Worm (Caenorhabditis elegans) whole organism, young adult: ENCODE data around the gene lgc-10.

Experiments used
- B0035.1 ChIP-seq: sonication (generic microtip); optimal IDR thresholded peaks from 2 replicates; lab custom pipeline; 2016; ENCODE audit warnings: missing genetic modification characterization, mild to moderate bottlenecking, missing compliant biosample characterization, missing genotype, missing genetic modification reagents
- F23B12.7 ChIP-seq: sonication (generic microtip); optimal IDR thresholded peaks from 2 replicates; lab custom pipeline; 2017; ENCODE audit warnings: missing genetic modification characterization, mild to moderate bottlenecking, missing compliant biosample characterization, antibody characterized with exemption, moderate library complexity; ENCODE audit not compliant: insufficient read depth
- F39B2.1 ChIP-seq: fragments of 200-800 bp; sonication (Bioruptor generic); IDR thresholded peaks from 2 replicates; pipeline ENCODE4 v1.3.6; 2022; ENCODE audit warnings: missing genetic modification reagents, missing genetic modification characterization, missing compliant biosample characterization
- F49E8.2 ChIP-seq: sonication (generic microtip); optimal IDR thresholded peaks from 3 replicates; lab custom pipeline; 2017; ENCODE audit warnings: missing genetic modification characterization, mild to moderate bottlenecking, missing compliant biosample characterization, antibody characterized with exemption, moderate library complexity; ENCODE audit not compliant: insufficient read depth
- F52B5.7 ChIP-seq: sonication (generic microtip); optimal IDR thresholded peaks from 2 replicates; lab custom pipeline; 2016; ENCODE audit warnings: mild to moderate bottlenecking, missing genetic modification characterization, missing compliant biosample characterization
- T07F8.4 ChIP-seq: sonication (generic microtip); optimal IDR thresholded peaks from 2 replicates; lab custom pipeline; 2016; ENCODE audit warnings: mild to moderate bottlenecking, missing genetic modification characterization, moderate library complexity, missing compliant biosample characterization
- Y56A3A.18 ChIP-seq: fragments of 200-800 bp; sonication (Bioruptor generic); IDR thresholded peaks from 2 replicates; pipeline ENCODE4 v1.3.6; 2022; ENCODE audit warnings: missing genetic modification reagents, missing genetic modification characterization, missing compliant biosample characterization
- ama-1 ChIP-seq, 3 experiments: fragments of 150-350 bp in 1 of 3; sonication (generic microtip) in 2 of 3; optimal IDR thresholded peaks; 2 replicates each; lab custom pipeline; 2014 to 2018; ENCODE audit warnings: missing biosample characterization in 2 of 3, missing genetic modification characterization in 2 of 3, missing genetic modification reagents in 2 of 3
- aptf-3 ChIP-seq: fragments of 200-800 bp; sonication (Bioruptor generic); IDR thresholded peaks from 2 replicates; pipeline ENCODE4 v1.3.6; 2022; ENCODE audit warnings: missing genetic modification characterization, missing compliant biosample characterization
- attf-3 ChIP-seq: fragments of 200-800 bp; sonication (Bioruptor generic); conservative IDR thresholded peaks from 2 replicates; pipeline ENCODE4 v1.3.6; 2022; ENCODE audit warnings: missing genetic modification reagents, missing genetic modification characterization, missing compliant biosample characterization
- attf-5 ChIP-seq: fragments of 200-800 bp; sonication (Bioruptor generic); optimal IDR thresholded peaks from 2 replicates; lab custom pipeline; 2018; ENCODE audit warnings: mild to moderate bottlenecking, missing genetic modification characterization, missing compliant biosample characterization
- cebp-1 ChIP-seq, 2 experiments: fragments of 200-800 bp in 1 of 2; sonication (Bioruptor generic) in 1 of 2; sonication (generic microtip) in 1 of 2; IDR thresholded peaks in 1 of 2; optimal IDR thresholded peaks in 1 of 2; 2 replicates each; pipeline versions ENCODE4 v1.3.6 to Lab custom; 2017 to 2022; ENCODE audit warnings: missing compliant biosample characterization in 2 of 2, missing genetic modification characterization in 2 of 2, mild to moderate bottlenecking in 1 of 2, missing genetic modification reagents in 1 of 2, moderate library complexity in 1 of 2
- ceh-100 ChIP-seq: fragments of 200-800 bp; sonication (Bioruptor generic); IDR thresholded peaks from 2 replicates; pipeline ENCODE4 v1.3.6; 2022; ENCODE audit warnings: missing genetic modification reagents, missing genetic modification characterization, missing compliant biosample characterization
- ceh-27 ChIP-seq: fragments of 200-800 bp; sonication (Bioruptor generic); optimal IDR thresholded peaks from 2 replicates; lab custom pipeline; 2018; ENCODE audit warnings: mild to moderate bottlenecking, missing genetic modification characterization, moderate library complexity, missing compliant biosample characterization
- ceh-91 ChIP-seq: fragments of 200-800 bp; sonication (Bioruptor generic); IDR thresholded peaks from 2 replicates; pipeline ENCODE4 v1.3.6; 2022; ENCODE audit warnings: missing genetic modification reagents, missing genetic modification characterization, missing compliant biosample characterization
- die-1 ChIP-seq: sonication (generic microtip); optimal IDR thresholded peaks from 2 replicates; lab custom pipeline; 2016; ENCODE audit warnings: missing genotype, mild to moderate bottlenecking, missing genetic modification characterization, missing compliant biosample characterization
- egl-44 ChIP-seq: fragments of 200-800 bp; sonication (Bioruptor generic); IDR thresholded peaks from 2 replicates; pipeline ENCODE4 v1.3.6; 2022; ENCODE audit warnings: missing genetic modification reagents, missing genetic modification characterization, missing compliant biosample characterization
- ets-4 ChIP-seq: fragments of 200-800 bp; sonication (Bioruptor generic); optimal IDR thresholded peaks from 2 replicates; lab custom pipeline; 2018; ENCODE audit warnings: mild to moderate bottlenecking, missing genetic modification characterization, missing compliant biosample characterization
- fkh-3 ChIP-seq: sonication (generic microtip); optimal IDR thresholded peaks from 2 replicates; lab custom pipeline; 2016; ENCODE audit warnings: mild to moderate bottlenecking, missing genetic modification characterization, missing compliant biosample characterization
- hmg-20 ChIP-seq: fragments of 200-800 bp; sonication (Bioruptor generic); IDR thresholded peaks from 2 replicates; pipeline ENCODE4 v1.3.6; 2022; ENCODE audit warnings: missing genetic modification reagents, missing genetic modification characterization, missing compliant biosample characterization
- hrde-1 ChIP-seq: sonication (generic microtip); optimal IDR thresholded peaks from 2 replicates; lab custom pipeline; 2016; ENCODE audit warnings: missing genetic modification characterization, mild to moderate bottlenecking, missing compliant biosample characterization, moderate library complexity, missing genotype, missing genetic modification reagents, borderline replicate concordance
- hsf-1 ChIP-seq: fragments of 200-800 bp; sonication (Bioruptor generic); IDR thresholded peaks from 2 replicates; pipeline ENCODE4 v1.3.6; 2022; ENCODE audit warnings: missing genetic modification reagents, missing genetic modification characterization, missing compliant biosample characterization
- let-607 ChIP-seq, 2 experiments: fragments of 200-800 bp in 1 of 2; sonication (Bioruptor generic) in 1 of 2; sonication (generic microtip) in 1 of 2; optimal IDR thresholded peaks; 2 replicates each; lab custom pipeline; 2016 to 2018; ENCODE audit warnings: mild to moderate bottlenecking in 2 of 2, missing compliant biosample characterization in 2 of 2, missing genetic modification characterization in 2 of 2, moderate library complexity in 2 of 2, missing genotype in 1 of 2
- lir-1 ChIP-seq: fragments of 200-800 bp; sonication (Bioruptor generic); conservative IDR thresholded peaks from 2 replicates; pipeline ENCODE4 v1.3.6; 2022; ENCODE audit warnings: missing genetic modification reagents, missing genetic modification characterization, missing compliant biosample characterization
- madf-6 ChIP-seq: fragments of 200-800 bp; sonication (Bioruptor generic); IDR thresholded peaks from 2 replicates; pipeline ENCODE4 v1.3.6; 2022; ENCODE audit warnings: missing genetic modification reagents, missing genetic modification characterization, missing compliant biosample characterization
- mcd-1 ChIP-seq: fragments of 200-800 bp; sonication (Bioruptor generic); IDR thresholded peaks from 2 replicates; pipeline ENCODE4 v1.3.6; 2022; ENCODE audit warnings: missing genetic modification reagents, missing genetic modification characterization, missing compliant biosample characterization
- nfya-1 ChIP-seq: sonication (generic microtip); optimal IDR thresholded peaks from 2 replicates; lab custom pipeline; 2017; ENCODE audit warnings: antibody characterized with exemption, missing compliant biosample characterization, missing genetic modification characterization, borderline replicate concordance; ENCODE audit not compliant: insufficient read depth
- nfya-2 ChIP-seq: fragments of 200-800 bp; sonication (Bioruptor generic); IDR thresholded peaks from 2 replicates; pipeline ENCODE4 v1.3.6; 2022; ENCODE audit warnings: missing genetic modification reagents, missing genetic modification characterization, missing compliant biosample characterization
- nfyb-1 ChIP-seq: fragments of 200-800 bp; sonication (Bioruptor generic); IDR thresholded peaks from 2 replicates; pipeline ENCODE4 v1.3.6; 2022; ENCODE audit warnings: missing genetic modification reagents, missing genetic modification characterization, missing compliant biosample characterization
- nhr-120 ChIP-seq: fragments of 200-800 bp; sonication (Bioruptor generic); IDR thresholded peaks from 2 replicates; pipeline ENCODE4 v1.3.6; 2022; ENCODE audit warnings: missing genetic modification characterization, missing compliant biosample characterization
- nhr-179 ChIP-seq: sonication (generic microtip); optimal IDR thresholded peaks from 2 replicates; lab custom pipeline; 2016; ENCODE audit warnings: mild to moderate bottlenecking, missing genetic modification characterization, missing compliant biosample characterization
- nhr-90 ChIP-seq: sonication (generic microtip); optimal IDR thresholded peaks from 2 replicates; lab custom pipeline; 2016; ENCODE audit warnings: missing genotype, mild to moderate bottlenecking, missing genetic modification characterization, missing compliant biosample characterization
- rpc-1 ChIP-seq, 2 experiments: fragments of 150-350 bp in 1 of 2; sonication (generic microtip) in 1 of 2; optimal IDR thresholded peaks; 2 replicates each; lab custom pipeline; 2014 to 2018; ENCODE audit warnings: missing biosample characterization in 1 of 2, missing genetic modification characterization in 1 of 2, missing genetic modification reagents in 1 of 2, missing genotype in 1 of 2
- snpc-1.1 ChIP-seq: sonication (generic microtip); optimal IDR thresholded peaks from 2 replicates; lab custom pipeline; 2017; ENCODE audit warnings: missing genetic modification characterization, mild to moderate bottlenecking, missing compliant biosample characterization, antibody characterized with exemption, moderate library complexity, missing genotype, missing genetic modification reagents; ENCODE audit not compliant: insufficient read depth
- somi-1 ChIP-seq: fragments of 200-800 bp; sonication (Bioruptor generic); optimal IDR thresholded peaks from 2 replicates; lab custom pipeline; 2018; ENCODE audit warnings: mild to moderate bottlenecking, missing genetic modification characterization, missing compliant biosample characterization
- sptf-2 ChIP-seq: fragments of 200-800 bp; sonication (Bioruptor generic); optimal IDR thresholded peaks from 2 replicates; lab custom pipeline; 2018; ENCODE audit warnings: mild to moderate bottlenecking, missing genetic modification characterization, missing compliant biosample characterization
- tbp1 ChIP-seq: fragments of 200-800 bp; sonication (Bioruptor generic); optimal IDR thresholded peaks from 2 replicates; lab custom pipeline; 2018; ENCODE audit warnings: mild to moderate bottlenecking, missing genetic modification characterization, missing compliant biosample characterization
- tbx-9 ChIP-seq: sonication (generic microtip); optimal IDR thresholded peaks from 2 replicates; lab custom pipeline; 2016; ENCODE audit warnings: borderline replicate concordance, missing genetic modification characterization, inconsistent platforms, missing compliant biosample characterization
- tlf-1 ChIP-seq: fragments of 200-800 bp; sonication (Bioruptor generic); optimal IDR thresholded peaks from 2 replicates; lab custom pipeline; 2018; ENCODE audit warnings: mild to moderate bottlenecking, missing genetic modification characterization, missing compliant biosample characterization
- xnd-1 ChIP-seq: sonication (generic microtip); optimal IDR thresholded peaks from 2 replicates; lab custom pipeline; 2016; ENCODE audit warnings: missing genotype, missing genetic modification reagents, missing genetic modification characterization, missing compliant biosample characterization
- zim-3 ChIP-seq: sonication (generic microtip); optimal IDR thresholded peaks from 2 replicates; lab custom pipeline; 2017; ENCODE audit warnings: mild to moderate bottlenecking, missing genetic modification characterization, moderate library complexity, missing compliant biosample characterization
- ztf-25 ChIP-seq: fragments of 200-800 bp; sonication (Bioruptor generic); IDR thresholded peaks from 2 replicates; pipeline ENCODE4 v1.3.6; 2022; ENCODE audit warnings: missing genetic modification reagents, missing genetic modification characterization, missing compliant biosample characterization
- ztf-26 ChIP-seq: sonication (generic microtip); optimal IDR thresholded peaks from 2 replicates; lab custom pipeline; 2017; ENCODE audit warnings: missing genetic modification characterization, missing compliant biosample characterization
- ztf-3 ChIP-seq: fragments of 200-800 bp; sonication (Bioruptor generic); optimal IDR thresholded peaks from 2 replicates; lab custom pipeline; 2018; ENCODE audit warnings: mild to moderate bottlenecking, missing genetic modification characterization, missing compliant biosample characterization
- ztf-6 ChIP-seq: fragments of 200-800 bp; sonication (Bioruptor generic); IDR thresholded peaks from 2 replicates; pipeline ENCODE4 v1.3.6; 2022; ENCODE audit warnings: missing genetic modification reagents, missing genetic modification characterization, missing compliant biosample characterization

lgc-10 gene

DNA sequence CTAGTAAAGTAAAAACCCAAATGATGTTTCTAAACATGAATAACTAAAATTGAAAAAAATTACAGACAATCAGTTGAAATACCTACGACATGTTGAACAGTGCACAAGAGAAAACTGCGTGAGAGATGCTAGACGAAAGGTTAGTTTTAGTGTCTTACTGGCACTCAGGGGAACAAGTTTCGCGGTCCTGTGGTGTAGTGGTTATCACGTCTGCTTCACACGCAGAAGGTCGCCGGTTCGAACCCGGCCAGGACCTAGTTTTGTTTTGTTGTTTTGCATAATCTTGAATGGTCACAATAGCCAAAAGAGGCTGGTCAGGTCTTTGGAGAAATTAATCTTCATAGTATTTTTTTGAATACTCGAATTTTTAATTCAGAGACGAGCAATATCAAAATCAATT, 23.6 kb upstream of the lgc-10 start (continued):
- peak; percentile 44; the same call in 1 of the 2 replicates for TF ChIP-seq hsf-1 (GFP tag; lab: Robert Waterston, UW)
- peak; percentile 71 for TF ChIP-seq rpc-1 (optimal IDR thresholded peaks at IDR 0.05; lab: Kevin White, UChicago)
- peak; percentile 88 for TF ChIP-seq rpc-1 (tag; optimal IDR thresholded peaks at IDR 0.05; lab: Kevin White, UChicago)
- TF ChIP-seq somi-1 (GFP tag; lab: Kevin White, UChicago) = peak; percentile 49
- peak; percentile 61 for TF ChIP-seq attf-5
- peak; percentile 75 for TF ChIP-seq nhr-90 (tag; lab: Kevin White, UChicago)
- peak; percentile 27 for TF ChIP-seq hrde-1 (tag; lab: Kevin White, UChicago)
- no peak for TF ChIP-seq nhr-120 (GFP tag; lab: Robert Waterston, UW)
- peak; percentile 36 for TF ChIP-seq B0035.1 (tag; lab: Kevin White, UChicago)
- 0 out of 2 replicates have a peak, but pooled peaks have one; percentile 31 for TF ChIP-seq ceh-100 (GFP tag; lab: Robert Waterston, UW)
- TF ChIP-seq nfya-2 (GFP tag; lab: Robert Waterston, UW) = no peak
- TF ChIP-seq nhr-179 (tag; lab: Kevin White, UChicago) = no peak
- TF ChIP-seq F39B2.1 (GFP tag; lab: Robert Waterston, UW) = 0 out of 2 replicates have a peak, but pooled peaks have one; percentile 57
- TF ChIP-seq T07F8.4 (tag; lab: Kevin White, UChicago) = peak; percentile 45
- no peak for TF ChIP-seq tbx-9
- TF ChIP-seq ztf-25 (GFP tag; lab: Robert Waterston, UW) = no peak
- TF ChIP-seq fkh-3 (tag; lab: Kevin White, UChicago) = no peak
- TF ChIP-seq ztf-26 (tag; lab: Kevin White, UChicago) = peak; percentile 57
- TF ChIP-seq hmg-20 (GFP tag; lab: Robert Waterston, UW) = 0 out of 2 replicates have a peak, but pooled peaks have one; percentile 45
- no peak; the same call in 1 of the 2 replicates for TF ChIP-seq ztf-6 (GFP tag; lab: Robert Waterston, UW)
- peak; percentile 73 for TF ChIP-seq zim-3 (tag; lab: Kevin White, UChicago)
- peak; percentile 2 for TF ChIP-seq tlf-1 (GFP tag; lab: Kevin White, UChicago)
- no peak for TF ChIP-seq lir-1 (GFP tag; lab: Robert Waterston, UW)
- 0 out of 2 replicates have a peak, but pooled peaks have one; percentile 47 for TF ChIP-seq attf-3 (GFP tag; lab: Robert Waterston, UW)
- no peak for TF ChIP-seq madf-6 (GFP tag; lab: Robert Waterston, UW)
- TF ChIP-seq Y56A3A.18 = peak; percentile 63
- no peak for TF ChIP-seq xnd-1 (tag; lab: Kevin White, UChicago)
- peak; percentile 62 for TF ChIP-seq mcd-1 (GFP tag; lab: Robert Waterston, UW)
- TF ChIP-seq let-607 (tag; optimal IDR thresholded peaks at IDR 0.05; lab: Kevin White, UChicago) = peak in 1 of 2 experiments; percentile 20
- TF ChIP-seq ets-4 (GFP tag; lab: Kevin White, UChicago) = no peak
- peak; percentile 54 for TF ChIP-seq F49E8.2 (tag; lab: Kevin White, UChicago)
- TF ChIP-seq ama-1 (optimal IDR thresholded peaks at IDR 0.05; lab: Kevin White, UChicago) = no peak
- peak in 1 of 2 experiments; percentile 51 for TF ChIP-seq ama-1 (GFP tag; optimal IDR thresholded peaks at IDR 0.05; lab: Kevin White, UChicago)
- peak; percentile 67 for TF ChIP-seq F23B12.7 (tag; lab: Kevin White, UChicago)
- no peak for TF ChIP-seq F52B5.7 (tag; lab: Kevin White, UChicago)
- no peak for TF ChIP-seq nfya-1 (tag; lab: Kevin White, UChicago)
- peak; percentile 96 for TF ChIP-seq tbp1 (GFP tag; lab: Kevin White, UChicago)
- no peak for TF ChIP-seq cebp-1 (GFP tag; IDR thresholded peaks at IDR 0.05; lab: Robert Waterston, UW)
- peak; percentile 64 for TF ChIP-seq cebp-1 (tag; optimal IDR thresholded peaks at IDR 0.05; lab: Kevin White, UChicago)
- TF ChIP-seq aptf-3 (GFP tag; lab: Robert Waterston, UW) = no peak
- TF ChIP-seq ceh-27 (GFP tag; lab: Kevin White, UChicago) = peak; percentile 60
- peak; percentile 42 for TF ChIP-seq snpc-1.1
- peak; percentile 78 for TF ChIP-seq nfyb-1 (GFP tag; lab: Robert Waterston, UW)
- TF ChIP-seq ztf-3 (GFP tag; lab: Kevin White, UChicago) = no peak
- no peak for TF ChIP-seq sptf-2 (GFP tag; lab: Kevin White, UChicago)
- TF ChIP-seq die-1 (tag; lab: Kevin White, UChicago) = peak; percentile 73
- TF ChIP-seq egl-44 (GFP tag; lab: Robert Waterston, UW) = peak; percentile 75; the same call in 1 of the 2 replicates
- no peak for TF ChIP-seq ceh-91 (GFP tag; lab: Robert Waterston, UW)
